In genomic region chr3R:8122198-8122970, dm6 we compare ENCODE assay signal across 4 fruit fly cellular contexts.
TF ChIP-seq lines count a peak whose summit lies in the region.

TSS of gene CG7878 (plus strand) at chr3R:8122725.

TF ChIP-seq in whole organism, adult, 20 proteins besides CTCF, POLR2A, EP300 and RAD21 (continued from another document):
- TF ChIP-seq ovo (GFP tag; optimal IDR thresholded peaks at IDR 0.05; lab: Kevin White, UChicago) (peak; percentile 72), CG7045 (GFP tag; optimal IDR thresholded peaks at IDR 0.05; lab: Kevin White, UChicago) (peak; percentile 69)

TF ChIP-seq in whole organism, embryonic, 481 proteins besides CTCF, POLR2A, EP300 and RAD21 (continued from another document and continues in another):
- TF ChIP-seq CG17612 (GFP tag; IDR thresholded peaks at IDR 0.05; lab: Robert Waterston, UW) (no peak), inv (GFP tag; IDR thresholded peaks at IDR 0.05; lab: Robert Waterston, UW; ENCODE audit: partially characterized antibody) (peak; percentile 64; the same call in 1 of the 2 replicates), CG6813 (GFP tag; optimal IDR thresholded peaks at IDR 0.05; lab: Kevin White, UChicago) (no peak), az2 (GFP tag; optimal IDR thresholded peaks at IDR 0.05; lab: Kevin White, UChicago) (peak; percentile 41), CG8281 (tag; optimal IDR thresholded peaks at IDR 0.05; lab: Kevin White, UChicago) (no peak), CG12299 (tag; optimal IDR thresholded peaks at IDR 0.05; lab: Kevin White, UChicago) (no peak), CG32532 (GFP tag; IDR thresholded peaks at IDR 0.05; lab: Robert Waterston, UW) (peak; percentile 81), CG11456 (GFP tag; IDR thresholded peaks at IDR 0.05; lab: Robert Waterston, UW) (peak; percentile 76), CG3838 (GFP tag; optimal IDR thresholded peaks at IDR 0.05; lab: Kevin White, UChicago) (no peak), trem (tag; optimal IDR thresholded peaks at IDR 0.05; lab: Kevin White, UChicago) (peak; percentile 32), CG7271 (tag; optimal IDR thresholded peaks at IDR 0.05; lab: Kevin White, UChicago) (no peak), CG1603 (tag; optimal IDR thresholded peaks at IDR 0.05; lab: Kevin White, UChicago) (peak; percentile 37), croc (GFP tag; conservative IDR thresholded peaks at IDR 0.05; lab: Robert Waterston, UW) (no peak), ash1 (GFP tag; optimal IDR thresholded peaks at IDR 0.05; lab: Kevin White, UChicago) (peak; percentile 9), MBD-R2 (GFP tag; IDR thresholded peaks at IDR 0.05; lab: Robert Waterston, UW) (peak; percentile 61), kay (GFP tag; optimal IDR thresholded peaks at IDR 0.05; lab: Kevin White, UChicago) (peak; percentile 52), corto (GFP tag; optimal IDR thresholded peaks at IDR 0.05; lab: Kevin White, UChicago) (peak; percentile 34), hth (optimal IDR thresholded peaks at IDR 0.05; lab: Kevin White, UChicago) (no peak), CG11093 (GFP tag; IDR thresholded peaks at IDR 0.05; lab: Robert Waterston, UW) (no peak), CG12236 (GFP tag; optimal IDR thresholded peaks at IDR 0.05; lab: Kevin White, UChicago) (no peak), CG14050 (GFP tag; IDR thresholded peaks at IDR 0.05; lab: Robert Waterston, UW) (no peak), dati (GFP tag; IDR thresholded peaks at IDR 0.05; lab: Robert Waterston, UW) (no peak), CG4424 (GFP tag; optimal IDR thresholded peaks at IDR 0.05; lab: Kevin White, UChicago) (peak; percentile 60), onecut (GFP tag; IDR thresholded peaks at IDR 0.05; lab: Robert Waterston, UW) (peak; percentile 38), disco-r (GFP tag; optimal IDR thresholded peaks at IDR 0.05; lab: Kevin White, UChicago) (no peak), Optix (GFP tag; IDR thresholded peaks at IDR 0.05; lab: Robert Waterston, UW) (no peak), gsb-n (tag; optimal IDR thresholded peaks at IDR 0.05; lab: Kevin White, UChicago) (peak; percentile 26), pros (GFP tag; optimal IDR thresholded peaks at IDR 0.05; lab: Kevin White, UChicago) (no peak), CG10462 (GFP tag; optimal IDR thresholded peaks at IDR 0.05; lab: Kevin White, UChicago) (no peak), CG1024 (GFP tag; IDR thresholded peaks at IDR 0.05; lab: Robert Waterston, UW) (peak; percentile 58), esg (GFP tag; conservative IDR thresholded peaks at IDR 0.05; lab: Robert Waterston, UW) (no peak), Nf-YC (tag; optimal IDR thresholded peaks at IDR 0.05; lab: Kevin White, UChicago) (peak; percentile 64), CG8290 (GFP tag; optimal IDR thresholded peaks at IDR 0.05; lab: Kevin White, UChicago) (peak; percentile 82), CG8290 (tag; optimal IDR thresholded peaks at IDR 0.05; lab: Kevin White, UChicago) (peak; percentile 51 to 87), CG14965 (GFP tag; optimal IDR thresholded peaks at IDR 0.05; lab: Kevin White, UChicago; ENCODE audit: borderline replicate concordance) (no peak), sim (GFP tag; IDR thresholded peaks at IDR 0.05; lab: Robert Waterston, UW) (no peak), jigr1 (GFP tag; IDR thresholded peaks at IDR 0.05; lab: Robert Waterston, UW) (no peak), CG9437 (GFP tag; optimal IDR thresholded peaks at IDR 0.05; lab: Kevin White, UChicago) (no peak), Sry-δ (GFP tag; optimal IDR thresholded peaks at IDR 0.05; lab: Kevin White, UChicago) (peak; percentile 73), Dbx (GFP tag; IDR thresholded peaks at IDR 0.05; lab: Robert Waterston, UW) (peak; percentile 81; the same call in 2 of the 3 replicates), Myb (GFP tag; optimal IDR thresholded peaks at IDR 0.05; lab: Kevin White, UChicago) (peak; percentile 76), cas (GFP tag; IDR thresholded peaks at IDR 0.05; lab: Robert Waterston, UW) (0 out of 2 replicates have a peak, but pooled peaks have one; percentile 6), otp (GFP tag; IDR thresholded peaks at IDR 0.05; lab: Robert Waterston, UW) (no peak)

TF ChIP-seq in whole organism, prepupa, 60 proteins besides CTCF, POLR2A, EP300 and RAD21 (continued from another document):
- TF ChIP-seq esn (GFP tag; optimal IDR thresholded peaks at IDR 0.05; lab: Kevin White, UChicago) (peak; percentile 72), Smox (GFP tag; optimal IDR thresholded peaks at IDR 0.05; lab: Kevin White, UChicago) (peak; percentile 69), svp (GFP tag; lab: Kevin White, UChicago) (peak; percentile 75), topi (GFP tag; optimal IDR thresholded peaks at IDR 0.05; lab: Kevin White, UChicago) (peak; percentile 58), Ets96B (tag; optimal IDR thresholded peaks at IDR 0.05; lab: Kevin White, UChicago) (peak; percentile 8), Eip78C (GFP tag; lab: Kevin White, UChicago) (peak; percentile 69), CG32006 (GFP tag; optimal IDR thresholded peaks at IDR 0.05; lab: Kevin White, UChicago) (peak; percentile 25), Hr39 (GFP tag; optimal IDR thresholded peaks at IDR 0.05; lab: Kevin White, UChicago) (peak; percentile 51), CG3919 (GFP tag; optimal IDR thresholded peaks at IDR 0.05; lab: Kevin White, UChicago) (peak; percentile 59), lz (GFP tag; optimal IDR thresholded peaks at IDR 0.05; lab: Kevin White, UChicago) (peak; percentile 57), CG8632 (GFP tag; optimal IDR thresholded peaks at IDR 0.05; lab: Kevin White, UChicago) (no peak), Eip75B (GFP tag; optimal IDR thresholded peaks at IDR 0.05; lab: Kevin White, UChicago) (peak; percentile 44), CG7368 (GFP tag; optimal IDR thresholded peaks at IDR 0.05; lab: Kevin White, UChicago) (no peak), CG10631 (GFP tag; optimal IDR thresholded peaks at IDR 0.05; lab: Kevin White, UChicago) (peak; percentile 48), CG11902 (GFP tag; optimal IDR thresholded peaks at IDR 0.05; lab: Kevin White, UChicago) (no peak), CG8319 (GFP tag; optimal IDR thresholded peaks at IDR 0.05; lab: Kevin White, UChicago) (no peak), CG11294 (GFP tag; IDR thresholded peaks at IDR 0.05; lab: Robert Waterston, UW) (no peak), CG3032 (tag; optimal IDR thresholded peaks at IDR 0.05; lab: Kevin White, UChicago) (peak; percentile 55), Ets21C (GFP tag; optimal IDR thresholded peaks at IDR 0.05; lab: Kevin White, UChicago) (peak; percentile 61), achi (GFP tag; optimal IDR thresholded peaks at IDR 0.05; lab: Kevin White, UChicago) (peak; percentile 3), pdm3 (GFP tag; optimal IDR thresholded peaks at IDR 0.05; lab: Kevin White, UChicago) (peak; percentile 67), Sox102F (GFP tag; optimal IDR thresholded peaks at IDR 0.05; lab: Kevin White, UChicago) (peak; percentile 31), cyc (GFP tag; optimal IDR thresholded peaks at IDR 0.05; lab: Kevin White, UChicago) (peak; percentile 65), Eip93F (GFP tag; optimal IDR thresholded peaks at IDR 0.05; lab: Kevin White, UChicago) (peak; percentile 69), dsx (GFP tag; optimal IDR thresholded peaks at IDR 0.05; lab: Kevin White, UChicago; ENCODE audit: poor library complexity, severe bottlenecking) (peak; percentile 28), fd59A (GFP tag; optimal IDR thresholded peaks at IDR 0.05; lab: Kevin White, UChicago) (no peak)
TF ChIP-seq in whole organism, prepupa: peak in this region for 35.

TF ChIP-seq in whole organism, wandering third instar larva, 38 proteins besides CTCF, POLR2A, EP300 and RAD21 (continued from another document):
- TF ChIP-seq Dif (GFP tag; optimal IDR thresholded peaks at IDR 0.05; lab: Kevin White, UChicago; ENCODE audit: partially characterized antibody) (no peak), br (GFP tag; optimal IDR thresholded peaks at IDR 0.05; lab: Kevin White, UChicago) (peak; percentile 69)
